Fruit fly (Drosophila melanogaster) whole organism, embryonic: ENCODE results near the gene Ser6.

Source experiments
- ATbp ChIP-seq: fragments of 200-800 bp; sonication (Bioruptor generic); optimal IDR thresholded peaks from 2 replicates; lab custom pipeline; 2017; ENCODE audit warnings: missing biosample characterization, mild to moderate bottlenecking, missing genetic modification characterization, missing genetic modification reagents
- Adf1 ChIP-seq: fragments of 200-800 bp; sonication (Bioruptor generic); IDR thresholded peaks from 2 replicates; pipeline ENCODE4 v1.3.6; 2022; ENCODE audit warnings: missing biosample characterization, missing genetic modification characterization
- Atf-2 ChIP-seq: fragments of 200-800 bp; sonication (Bioruptor generic); optimal IDR thresholded peaks from 2 replicates; lab custom pipeline; 2016; ENCODE audit warnings: missing biosample characterization, missing genetic modification characterization
- CG10431 ChIP-seq: fragments of 200-800 bp; sonication (Bioruptor generic); optimal IDR thresholded peaks from 3 replicates; lab custom pipeline; 2018; ENCODE audit warnings: missing biosample characterization, mild to moderate bottlenecking, missing genetic modification characterization
- CG12769 ChIP-seq: fragments of 200-800 bp; sonication (Bioruptor generic); optimal IDR thresholded peaks from 2 replicates; lab custom pipeline; 2019; ENCODE audit warnings: missing biosample characterization, mild to moderate bottlenecking, missing genetic modification characterization, moderate library complexity
- CG15696 ChIP-seq: fragments of 200-800 bp; sonication (Bioruptor generic); optimal IDR thresholded peaks from 2 replicates; lab custom pipeline; 2019; ENCODE audit warnings: missing biosample characterization, mild to moderate bottlenecking, missing genetic modification characterization, moderate library complexity
- CG17359 ChIP-seq: fragments of 200-800 bp; sonication (Bioruptor generic); optimal IDR thresholded peaks from 3 replicates; lab custom pipeline; 2018; ENCODE audit warnings: missing biosample characterization, mild to moderate bottlenecking, missing genetic modification characterization, moderate library complexity
- CG1832 ChIP-seq: fragments of 200-800 bp; sonication (Bioruptor generic); optimal IDR thresholded peaks from 2 replicates; lab custom pipeline; 2017; ENCODE audit warnings: missing biosample characterization, mild to moderate bottlenecking, missing genetic modification characterization, inconsistent platforms
- CG2129 ChIP-seq: fragments of 200-800 bp; sonication (Bioruptor generic); IDR thresholded peaks from 2 replicates; pipeline ENCODE4 v1.3.6; 2022; ENCODE audit warnings: missing biosample characterization, missing genetic modification characterization; ENCODE audit not compliant: partially characterized antibody
- CG2199 ChIP-seq: fragments of 200-800 bp; sonication (Bioruptor generic); IDR thresholded peaks from 3 replicates; pipeline ENCODE4 v1.3.6; 2022; ENCODE audit warnings: missing biosample characterization, missing genetic modification characterization
- CG33213 ChIP-seq: fragments of 200-800 bp; sonication (Bioruptor generic); optimal IDR thresholded peaks from 3 replicates; lab custom pipeline; 2016; ENCODE audit warnings: missing biosample characterization, missing genetic modification characterization
- CG34422 ChIP-seq: fragments of 200-800 bp; sonication (Bioruptor generic); IDR thresholded peaks from 3 replicates; pipeline ENCODE4 v1.3.6; 2022; ENCODE audit warnings: missing biosample characterization, missing genetic modification characterization
- CG4820 ChIP-seq: fragments of 200-800 bp; sonication (Bioruptor generic); optimal IDR thresholded peaks from 3 replicates; lab custom pipeline; 2016; ENCODE audit warnings: missing biosample characterization, missing genetic modification characterization
- CG7786 ChIP-seq: fragments of 200-800 bp; sonication (Bioruptor generic); optimal IDR thresholded peaks from 2 replicates; lab custom pipeline; 2016; ENCODE audit warnings: missing biosample characterization, missing genetic modification characterization
- CG9876 ChIP-seq: fragments of 200-800 bp; sonication (Bioruptor generic); optimal IDR thresholded peaks from 2 replicates; lab custom pipeline; 2016; ENCODE audit warnings: missing biosample characterization, missing genetic modification characterization
- Chrac-16 ChIP-seq: fragments of 200-800 bp; sonication (Bioruptor generic); optimal IDR thresholded peaks from 3 replicates; lab custom pipeline; 2016; ENCODE audit warnings: missing biosample characterization, missing genetic modification characterization
- Deaf1 ChIP-seq: fragments of 200-800 bp; optimal IDR thresholded peaks from 3 replicates; lab custom pipeline; 2019; ENCODE audit warnings: missing biosample characterization, mild to moderate bottlenecking, missing genetic modification characterization, moderate library complexity
- Ets97D ChIP-seq: fragments of 200-800 bp; sonication (Bioruptor generic); optimal IDR thresholded peaks from 3 replicates; lab custom pipeline; 2016; ENCODE audit warnings: missing biosample characterization, missing genetic modification characterization
- Fer1 ChIP-seq: fragments of 200-800 bp; sonication (Bioruptor generic); optimal IDR thresholded peaks from 2 replicates; lab custom pipeline; 2017; ENCODE audit warnings: missing biosample characterization, mild to moderate bottlenecking, missing genetic modification characterization
- Hmx ChIP-seq: fragments of 200-800 bp; sonication (Bioruptor generic); optimal IDR thresholded peaks from 2 replicates; lab custom pipeline; 2016; ENCODE audit warnings: missing biosample characterization, missing genetic modification characterization
- Hr39 ChIP-seq: fragments of >200 bp; optimal IDR thresholded peaks from 2 replicates; lab custom pipeline; 2017
- Hsf ChIP-seq: fragments of 200-800 bp; sonication (Bioruptor generic); optimal IDR thresholded peaks from 3 replicates; lab custom pipeline; 2016; ENCODE audit warnings: missing biosample characterization, missing genetic modification characterization
- Jarid2 ChIP-seq: fragments of 200-800 bp; sonication (Bioruptor generic); optimal IDR thresholded peaks from 3 replicates; lab custom pipeline; 2017; ENCODE audit warnings: mild to moderate bottlenecking, missing biosample characterization, missing genetic modification reagents, missing genetic modification characterization
- MBD-R2 ChIP-seq: fragments of 200-800 bp; sonication (Bioruptor generic); IDR thresholded peaks from 2 replicates; pipeline ENCODE4 v1.3.6; 2022; ENCODE audit warnings: missing biosample characterization, missing genetic modification characterization
- Nf-YC ChIP-seq: fragments of 200-800 bp; optimal IDR thresholded peaks from 3 replicates; lab custom pipeline; 2019; ENCODE audit warnings: missing biosample characterization, mild to moderate bottlenecking, missing genetic modification characterization, moderate library complexity
- Ssrp ChIP-seq: fragments of 200-800 bp; sonication (Bioruptor generic); optimal IDR thresholded peaks from 2 replicates; lab custom pipeline; 2018; ENCODE audit warnings: missing biosample characterization, mild to moderate bottlenecking, missing genetic modification characterization, moderate library complexity
- Trl ChIP-seq, 3 experiments: fragments of >200 bp in 2 of 3; fragments of 200-800 bp in 1 of 3; sonication (Bioruptor generic) in 1 of 3; optimal IDR thresholded peaks; 2 replicates in 1 of 3; 3 replicates in 2 of 3; lab custom pipeline; 2016 to 2017; ENCODE audit warnings: missing biosample characterization in 1 of 3, missing genetic modification characterization in 1 of 3
- abd-A ChIP-seq: fragments of 200-800 bp; sonication (Bioruptor generic); optimal IDR thresholded peaks from 3 replicates; lab custom pipeline; 2019; ENCODE audit warnings: missing biosample characterization, mild to moderate bottlenecking, missing genetic modification characterization, moderate library complexity
- bbx ChIP-seq: fragments of 200-800 bp; sonication (Bioruptor generic); IDR thresholded peaks from 2 replicates; pipeline ENCODE4 v1.3.6; 2022; ENCODE audit warnings: missing biosample characterization, missing genetic modification characterization; ENCODE audit not compliant: partially characterized antibody
- btn ChIP-seq: fragments of 200-800 bp; sonication (Bioruptor generic); optimal IDR thresholded peaks from 2 replicates; lab custom pipeline; 2016; ENCODE audit warnings: missing biosample characterization, missing genetic modification characterization
- crol ChIP-seq: fragments of 200-800 bp; sonication (Bioruptor generic); IDR thresholded peaks from 2 replicates; pipeline ENCODE4 v1.3.6; 2022; ENCODE audit warnings: missing biosample characterization, missing genetic modification characterization
- gt ChIP-seq: fragments of 200-800 bp; sonication (Bioruptor generic); IDR thresholded peaks from 2 replicates; pipeline ENCODE4 v1.3.6; 2022; ENCODE audit warnings: missing biosample characterization, missing genetic modification characterization
- jumu ChIP-seq: fragments of 200-800 bp; sonication (Bioruptor generic); optimal IDR thresholded peaks from 3 replicates; lab custom pipeline; 2016; ENCODE audit warnings: missing biosample characterization, missing genetic modification characterization
- kah ChIP-seq: fragments of 200-800 bp; sonication (Bioruptor generic); optimal IDR thresholded peaks from 2 replicates; lab custom pipeline; 2018; ENCODE audit warnings: missing biosample characterization, mild to moderate bottlenecking, missing genetic modification characterization
- klu ChIP-seq: fragments of 200-800 bp; sonication (Bioruptor generic); IDR thresholded peaks from 2 replicates; pipeline ENCODE4 v1.3.6; 2022; ENCODE audit warnings: missing biosample characterization, missing genetic modification characterization
- pfk ChIP-seq: fragments of 200-800 bp; sonication (Bioruptor generic); optimal IDR thresholded peaks from 2 replicates; lab custom pipeline; 2018; ENCODE audit warnings: missing biosample characterization, mild to moderate bottlenecking, missing genetic modification characterization, moderate library complexity
- phol ChIP-seq: fragments of 200-800 bp; sonication (Bioruptor generic); optimal IDR thresholded peaks from 3 replicates; lab custom pipeline; 2018; ENCODE audit warnings: missing biosample characterization, mild to moderate bottlenecking, missing genetic modification characterization, moderate library complexity
- ranshi ChIP-seq: fragments of 200-800 bp; sonication (Bioruptor generic); IDR thresholded peaks from 2 replicates; pipeline ENCODE4 v1.3.6; 2022; ENCODE audit warnings: missing biosample characterization, missing genetic modification characterization
- sd ChIP-seq: fragments of 200-800 bp; sonication (Bioruptor generic); optimal IDR thresholded peaks from 3 replicates; lab custom pipeline; 2018; ENCODE audit warnings: missing biosample characterization, mild to moderate bottlenecking, missing genetic modification characterization, moderate library complexity
- sens ChIP-seq: fragments of 200-800 bp; sonication (Bioruptor generic); peaks from one replicate; lab custom pipeline; 2016; ENCODE audit warnings: missing biosample characterization, missing genetic modification characterization
- sisA ChIP-seq: fragments of 200-800 bp; sonication (Bioruptor generic); IDR thresholded peaks from 2 replicates; pipeline ENCODE4 v1.3.6; 2022; ENCODE audit warnings: missing biosample characterization, missing genetic modification characterization
- sna ChIP-seq: fragments of 200-800 bp; sonication (Bioruptor generic); IDR thresholded peaks from 2 replicates; pipeline ENCODE4 v1.3.6; 2022; ENCODE audit warnings: missing biosample characterization, missing genetic modification characterization; ENCODE audit not compliant: partially characterized antibody
- tap ChIP-seq: fragments of 200-800 bp; optimal IDR thresholded peaks from 3 replicates; lab custom pipeline; 2019; ENCODE audit warnings: missing biosample characterization, mild to moderate bottlenecking, missing genetic modification characterization, moderate library complexity

Gene Ser6

dm6 chrX:20924951-20925350, 38.4 kb downstream of the Ser6 start:
- TF ChIP-seq CG1832 (GFP tag; lab: Kevin White, UChicago) (peak; percentile 10), CG34422 (GFP tag; lab: Robert Waterston, UW) (0 out of 3 replicates have a peak, but pooled peaks have one; percentile 29), sens (GFP tag; lab: Kevin White, UChicago) (peak; percentile 52), Trl (optimal IDR thresholded peaks at IDR 0.05; lab: Kevin White, UChicago) (peak; percentile 15 to 17), Trl (GFP tag; optimal IDR thresholded peaks at IDR 0.05; lab: Kevin White, UChicago) (no peak), CG7786 (GFP tag; lab: Kevin White, UChicago) (no peak), klu (GFP tag; lab: Robert Waterston, UW) (0 out of 2 replicates have a peak, but pooled peaks have one; percentile 9), crol (GFP tag; lab: Robert Waterston, UW) (peak; percentile 73), CG15696 (tag; lab: Kevin White, UChicago) (no peak), Jarid2 (GFP tag; lab: Kevin White, UChicago) (peak; percentile 58), Chrac-16 (GFP tag; lab: Kevin White, UChicago) (no peak), ATbp (GFP tag; lab: Kevin White, UChicago) (no peak), Atf-2 (peak; percentile 54), Fer1 (GFP tag; lab: Kevin White, UChicago) (no peak), gt (GFP tag; lab: Robert Waterston, UW) (no peak), Deaf1 (peak; percentile 99), Ssrp (no peak), Adf1 (peak; percentile 94), MBD-R2 (GFP tag; lab: Robert Waterston, UW) (no peak), CG9876 (no peak), abd-A (tag; lab: Kevin White, UChicago) (peak; percentile 27)

dm6 chrX:20923787-20924186, 39.5 kb downstream of the Ser6 start:
- TF ChIP-seq sisA (GFP tag; lab: Robert Waterston, UW) (no peak), tap (tag; lab: Kevin White, UChicago) (no peak), Hr39 (lab: Kevin White, UChicago) (peak; percentile 87), Ets97D (GFP tag; lab: Kevin White, UChicago) (peak; percentile 22), CG4820 (GFP tag; lab: Kevin White, UChicago) (no peak), bbx (no peak), jumu (GFP tag; lab: Kevin White, UChicago) (no peak), Adf1 (peak; percentile 59), pfk (peak; percentile 21), CG33213 (GFP tag; lab: Kevin White, UChicago) (no peak), Deaf1 (peak; percentile 73)
- TF ChIP-seq, all 482 proteins: peak for 5

dm6 chrX:20916436-20916835, 46.9 kb downstream of the Ser6 start:
- TF ChIP-seq sd (peak; percentile 76), sna (GFP tag; lab: Robert Waterston, UW) (no peak), Hsf (GFP tag; lab: Kevin White, UChicago) (no peak), Hmx (GFP tag; lab: Kevin White, UChicago) (no peak), kah (GFP tag; lab: Kevin White, UChicago) (peak; percentile 82), CG12769 (peak; percentile 88), CG1832 (GFP tag; lab: Kevin White, UChicago) (peak; percentile 21), CG2129 (GFP tag; lab: Robert Waterston, UW) (no peak), CG2199 (GFP tag; lab: Robert Waterston, UW) (0 out of 3 replicates have a peak, but pooled peaks have one; percentile 24), phol (tag; lab: Kevin White, UChicago) (no peak), CG10431 (GFP tag; lab: Kevin White, UChicago) (no peak), Nf-YC (no peak), btn (GFP tag; lab: Kevin White, UChicago) (no peak), ranshi (GFP tag; lab: Robert Waterston, UW) (no peak), crol (GFP tag; lab: Robert Waterston, UW) (peak; percentile 35), CG17359 (no peak)
